Fruit fly (Drosophila melanogaster): ENCODE data around the gene kek5.
A peak's percentile ranks its signal among the peaks of the same experiment; 100 is the strongest.

The kek5 gene

dm6 chrX:19453138-19453537 is 100.2 kb downstream of the kek5 start (continued):
- TF ChIP-seq CG6683 (GFP tag; optimal IDR thresholded peaks at IDR 0.05) (no peak), CG3838 (GFP tag; optimal IDR thresholded peaks at IDR 0.05) (no peak), Six4 (GFP tag; optimal IDR thresholded peaks at IDR 0.05) (no peak), jigr1 (GFP tag; IDR thresholded peaks at IDR 0.05) (no peak), CG15269 (tag; optimal IDR thresholded peaks at IDR 0.05) (peak; percentile 52), onecut (GFP tag; IDR thresholded peaks at IDR 0.05) (peak; percentile 30; the same call in 1 of the 2 replicates), TFAM (GFP tag; optimal IDR thresholded peaks at IDR 0.05) (no peak), vnd (GFP tag; IDR thresholded peaks at IDR 0.05; ENCODE audit: partially characterized antibody) (no peak), Fer3 (tag; optimal IDR thresholded peaks at IDR 0.05) (peak; percentile 47), jumu (GFP tag; optimal IDR thresholded peaks at IDR 0.05) (no peak), bsh (GFP tag; optimal IDR thresholded peaks at IDR 0.05) (peak in 1 of 2 experiments; percentile 37), CG17361 (GFP tag; IDR thresholded peaks at IDR 0.05) (0 out of 3 replicates have a peak, but pooled peaks have one; percentile 30), pita (GFP tag; optimal IDR thresholded peaks at IDR 0.05) (no peak), CG7987 (GFP tag; optimal IDR thresholded peaks at IDR 0.05) (no peak), CG3847 (GFP tag; IDR thresholded peaks at IDR 0.05) (peak; percentile 48; the same call in 1 of the 2 replicates), CG30020 (tag; optimal IDR thresholded peaks at IDR 0.05) (no peak), ac (GFP tag; optimal IDR thresholded peaks at IDR 0.05) (no peak), CG17802 (tag; optimal IDR thresholded peaks at IDR 0.05) (no peak), CG15514 (GFP tag; optimal IDR thresholded peaks at IDR 0.05) (peak; percentile 39), PHDP (tag; optimal IDR thresholded peaks at IDR 0.05) (peak; percentile 45), Meics (GFP tag; optimal IDR thresholded peaks at IDR 0.05) (peak; percentile 63), Fer1 (GFP tag; optimal IDR thresholded peaks at IDR 0.05) (peak; percentile 65), ab (GFP tag; optimal IDR thresholded peaks at IDR 0.05) (no peak), CG15479 (GFP tag; optimal IDR thresholded peaks at IDR 0.05) (no peak), lab (GFP tag; optimal IDR thresholded peaks at IDR 0.05) (peak; percentile 71), stwl (tag; optimal IDR thresholded peaks at IDR 0.05) (no peak), crp (GFP tag; optimal IDR thresholded peaks at IDR 0.05) (no peak), Xrp1 (GFP tag; IDR thresholded peaks at IDR 0.05) (peak; percentile 54)

dm6 chrX:19461630-19462029 is 108.6 kb downstream of the kek5 start:
- TF ChIP-seq Eip74EF (GFP tag; optimal IDR thresholded peaks at IDR 0.05) (no peak), ssp (GFP tag; IDR thresholded peaks at IDR 0.05) (no peak), CG8944 (GFP tag; optimal IDR thresholded peaks at IDR 0.05) (no peak), CG4282 (GFP tag; optimal IDR thresholded peaks at IDR 0.05) (no peak), dysf (GFP tag; IDR thresholded peaks at IDR 0.05) (no peak), Mrtf (GFP tag; IDR thresholded peaks at IDR 0.05) (no peak)

- TF ChIP-seq Hr51 (GFP tag; optimal IDR thresholded peaks at IDR 0.05) (no peak), H2.0 (GFP tag; IDR thresholded peaks at IDR 0.05) (no peak), dysf (GFP tag; IDR thresholded peaks at IDR 0.05) (no peak), mirr (GFP tag; optimal IDR thresholded peaks at IDR 0.05) (no peak), tna (GFP tag; IDR thresholded peaks at IDR 0.05; ENCODE audit: partially characterized antibody) (no peak), Lpt (GFP tag; optimal IDR thresholded peaks at IDR 0.05) (no peak), CG1832 (GFP tag; optimal IDR thresholded peaks at IDR 0.05) (no peak), croc (GFP tag; conservative IDR thresholded peaks at IDR 0.05) (no peak), Myb (GFP tag; optimal IDR thresholded peaks at IDR 0.05) (no peak), Fer3 (tag; optimal IDR thresholded peaks at IDR 0.05) (no peak), CG7786 (GFP tag; optimal IDR thresholded peaks at IDR 0.05) (no peak), CG8290 (GFP tag; optimal IDR thresholded peaks at IDR 0.05) (no peak), CG8290 (tag; optimal IDR thresholded peaks at IDR 0.05) (no peak), Atf-2 (GFP tag; optimal IDR thresholded peaks at IDR 0.05) (no peak), Kr (GFP tag; optimal IDR thresholded peaks at IDR 0.05) (no peak), fd3F (GFP tag; optimal IDR thresholded peaks at IDR 0.05) (no peak)
Measured at dm6 chrX:19474763-19475162, 121.8 kb downstream of the kek5 start, which contains the start of gene narya. Gene narya, plus strand, starts transcription at chrX:19475063.

All from whole organism, embryonic.